Worm (Caenorhabditis elegans) whole organism, midembryonic: ENCODE data around the gene pgp-9.

Experiments used
- T22C8.4 ChIP-seq: fragments of 200-800 bp; sonication (Bioruptor generic); IDR thresholded peaks from 2 replicates; pipeline ENCODE4 v1.3.6; 2022; ENCODE audit warnings: missing genetic modification characterization, missing compliant biosample characterization
- cog-1 ChIP-seq: sonication (generic microtip); optimal IDR thresholded peaks from 2 replicates; lab custom pipeline; 2016; ENCODE audit warnings: missing genetic modification characterization, missing compliant biosample characterization
- flt-1 ChIP-seq: fragments of 200-800 bp; sonication (Bioruptor generic); IDR thresholded peaks from 2 replicates; pipeline ENCODE4 v1.3.6; 2022; ENCODE audit warnings: missing genetic modification characterization, missing compliant biosample characterization
- klf-2 ChIP-seq: fragments of 200-800 bp; sonication (Bioruptor generic); conservative IDR thresholded peaks from 2 replicates; pipeline ENCODE4 v1.3.6; 2022; ENCODE audit warnings: missing genetic modification reagents, missing genetic modification characterization, missing compliant biosample characterization
- med-1 ChIP-seq: sonication (generic microtip); optimal IDR thresholded peaks from 2 replicates; lab custom pipeline; 2017; ENCODE audit warnings: missing genetic modification characterization, mild to moderate bottlenecking, missing compliant biosample characterization, antibody characterized with exemption, missing genetic modification reagents; ENCODE audit not compliant: insufficient read depth
- tab-1 ChIP-seq: fragments of 200-800 bp; sonication (Bioruptor generic); IDR thresholded peaks from 2 replicates; pipeline ENCODE4 v1.3.6; 2022; ENCODE audit warnings: missing genetic modification characterization, missing compliant biosample characterization
- ztf-23 ChIP-seq: fragments of 200-800 bp; sonication (Bioruptor generic); IDR thresholded peaks from 2 replicates; pipeline ENCODE4 v1.3.6; 2022; ENCODE audit warnings: missing genetic modification reagents, missing genetic modification characterization, missing compliant biosample characterization
- ztf-29 ChIP-seq: fragments of 200-800 bp; sonication (Bioruptor generic); IDR thresholded peaks from 2 replicates; pipeline ENCODE4 v1.3.6; 2022; ENCODE audit warnings: missing genetic modification reagents, missing genetic modification characterization, missing compliant biosample characterization

ce11 chrV:17752340-17752739 lies 3.4 kb upstream of the pgp-9 start:
- no peak for TF ChIP-seq ztf-23
- no peak for TF ChIP-seq T22C8.4
- no peak for TF ChIP-seq flt-1
- no peak for TF ChIP-seq cog-1
- no peak for TF ChIP-seq med-1 (GFP tag; lab: Kevin White, UChicago)
- TF ChIP-seq tab-1 (GFP tag; lab: Robert Waterston, UW) = no peak
- TF ChIP-seq klf-2 (GFP tag; lab: Robert Waterston, UW) = no peak
- no peak for TF ChIP-seq ztf-29 (GFP tag; lab: Robert Waterston, UW)
